Fruit fly (Drosophila melanogaster) whole organism, embryonic: ENCODE results near the gene CG43062.

Experiments used
- CG11723 ChIP-seq: fragments of 200-800 bp; sonication (Bioruptor generic); optimal IDR thresholded peaks from 2 replicates; lab custom pipeline; 2017; ENCODE audit warnings: missing biosample characterization, mild to moderate bottlenecking, missing genetic modification characterization
- CG12942 ChIP-seq: fragments of 200-800 bp; sonication (Bioruptor generic); optimal IDR thresholded peaks from 3 replicates; lab custom pipeline; 2016; ENCODE audit warnings: missing biosample characterization, missing genetic modification characterization
- CG14860 ChIP-seq: fragments of 200-800 bp; sonication (Bioruptor generic); IDR thresholded peaks from 3 replicates; pipeline ENCODE4 v1.3.6; 2022; ENCODE audit warnings: missing biosample characterization, missing genetic modification characterization; ENCODE audit not compliant: partially characterized antibody
- CG16779 ChIP-seq: fragments of 200-800 bp; sonication (Bioruptor generic); IDR thresholded peaks from 2 replicates; pipeline ENCODE4 v1.3.6; 2022; ENCODE audit warnings: missing biosample characterization, missing genetic modification characterization
- CG16815 ChIP-seq: fragments of 200-800 bp; sonication (Bioruptor generic); optimal IDR thresholded peaks from 3 replicates; lab custom pipeline; 2017; ENCODE audit warnings: missing biosample characterization, mild to moderate bottlenecking, missing genetic modification characterization
- CG17361 ChIP-seq: fragments of 200-800 bp; sonication (Bioruptor generic); IDR thresholded peaks from 3 replicates; pipeline ENCODE4 v1.3.6; 2022; ENCODE audit warnings: missing biosample characterization, missing genetic modification characterization
- CG17802 ChIP-seq: fragments of 200-800 bp; sonication (Bioruptor generic); optimal IDR thresholded peaks from 2 replicates; lab custom pipeline; 2018; ENCODE audit warnings: missing biosample characterization, mild to moderate bottlenecking, missing genetic modification characterization, moderate library complexity
- CG18599 ChIP-seq: fragments of 200-800 bp; sonication (Bioruptor generic); optimal IDR thresholded peaks from 3 replicates; lab custom pipeline; 2017; ENCODE audit warnings: missing biosample characterization, missing genetic modification characterization, mild to moderate bottlenecking, moderate library complexity, missing genetic modification reagents
- CG2678 ChIP-seq: fragments of 200-800 bp; sonication (Bioruptor generic); optimal IDR thresholded peaks from 3 replicates; lab custom pipeline; 2019; ENCODE audit warnings: missing biosample characterization, mild to moderate bottlenecking, missing genetic modification characterization, moderate library complexity
- CG2875 ChIP-seq: fragments of 200-800 bp; sonication (Bioruptor generic); optimal IDR thresholded peaks from 2 replicates; lab custom pipeline; 2017; ENCODE audit warnings: missing biosample characterization, mild to moderate bottlenecking, missing genetic modification characterization, missing genetic modification reagents
- CG30020 ChIP-seq: fragments of 200-800 bp; optimal IDR thresholded peaks from 2 replicates; lab custom pipeline; 2019; ENCODE audit warnings: missing biosample characterization, mild to moderate bottlenecking, missing genetic modification characterization, moderate library complexity
- CG33213 ChIP-seq: fragments of 200-800 bp; sonication (Bioruptor generic); optimal IDR thresholded peaks from 3 replicates; lab custom pipeline; 2016; ENCODE audit warnings: missing biosample characterization, missing genetic modification characterization
- CG4282 ChIP-seq: fragments of 200-800 bp; sonication (Bioruptor generic); optimal IDR thresholded peaks from 2 replicates; lab custom pipeline; 2016; ENCODE audit warnings: missing biosample characterization, missing genetic modification characterization
- CG5180 ChIP-seq: fragments of 200-800 bp; sonication (Bioruptor generic); optimal IDR thresholded peaks from 3 replicates; lab custom pipeline; 2017; ENCODE audit warnings: missing biosample characterization, missing genetic modification characterization, mild to moderate bottlenecking, moderate library complexity, missing genetic modification reagents
- CG7963 ChIP-seq: fragments of 200-800 bp; sonication (Bioruptor generic); IDR thresholded peaks from 3 replicates; pipeline ENCODE4 v1.3.6; 2022; ENCODE audit warnings: missing biosample characterization, missing genetic modification characterization; ENCODE audit not compliant: partially characterized antibody
- CG8924 ChIP-seq: fragments of 200-800 bp; optimal IDR thresholded peaks from 3 replicates; lab custom pipeline; 2019; ENCODE audit warnings: missing biosample characterization, mild to moderate bottlenecking, missing genetic modification characterization, moderate library complexity
- CG9727 ChIP-seq: fragments of 200-800 bp; sonication (Bioruptor generic); optimal IDR thresholded peaks from 3 replicates; lab custom pipeline; 2017; ENCODE audit warnings: missing biosample characterization, mild to moderate bottlenecking, missing genetic modification characterization
- CG9817 ChIP-seq: fragments of 200-800 bp; sonication (Bioruptor generic); optimal IDR thresholded peaks from 2 replicates; lab custom pipeline; 2018; ENCODE audit warnings: missing biosample characterization, mild to moderate bottlenecking, missing genetic modification characterization, moderate library complexity
- Camta ChIP-seq: fragments of 200-800 bp; sonication (Bioruptor generic); optimal IDR thresholded peaks from 2 replicates; lab custom pipeline; 2016; ENCODE audit warnings: missing biosample characterization, missing genetic modification characterization
- CkIIα-i1 ChIP-seq: fragments of 200-800 bp; sonication (Bioruptor generic); IDR thresholded peaks from 2 replicates; pipeline ENCODE4 v1.3.6; 2022; ENCODE audit warnings: missing biosample characterization, missing genetic modification characterization
- D19A ChIP-seq: fragments of 200-800 bp; optimal IDR thresholded peaks from 3 replicates; lab custom pipeline; 2019; ENCODE audit warnings: missing biosample characterization, mild to moderate bottlenecking, missing genetic modification characterization, moderate library complexity
- Hr39 ChIP-seq: fragments of >200 bp; optimal IDR thresholded peaks from 2 replicates; lab custom pipeline; 2017
- Med ChIP-seq: fragments of 200-800 bp; sonication (Bioruptor generic); peaks from one replicate; lab custom pipeline; 2016; ENCODE audit warnings: missing biosample characterization, missing genetic modification characterization, mild to moderate bottlenecking, inconsistent platforms, moderate library complexity
- Side ChIP-seq: fragments of 200-800 bp; sonication (Bioruptor generic); optimal IDR thresholded peaks from 2 replicates; lab custom pipeline; 2016; ENCODE audit warnings: missing biosample characterization, missing genetic modification characterization
- Xbp1 ChIP-seq: fragments of 200-800 bp; sonication (Bioruptor generic); optimal IDR thresholded peaks from 3 replicates; lab custom pipeline; 2016; ENCODE audit warnings: missing biosample characterization, mild to moderate bottlenecking, missing genetic modification characterization
- abd-A ChIP-seq: fragments of 200-800 bp; sonication (Bioruptor generic); optimal IDR thresholded peaks from 3 replicates; lab custom pipeline; 2019; ENCODE audit warnings: missing biosample characterization, mild to moderate bottlenecking, missing genetic modification characterization, moderate library complexity
- ac ChIP-seq: fragments of 200-800 bp; sonication (Bioruptor generic); optimal IDR thresholded peaks from 3 replicates; lab custom pipeline; 2017; ENCODE audit warnings: missing biosample characterization, mild to moderate bottlenecking, missing genetic modification characterization
- al ChIP-seq: fragments of 200-800 bp; sonication (Bioruptor generic); IDR thresholded peaks from 2 replicates; pipeline ENCODE4 v1.3.6; 2022; ENCODE audit warnings: missing biosample characterization, missing genetic modification characterization
- bab2 ChIP-seq: fragments of 200-800 bp; sonication (Bioruptor generic); optimal IDR thresholded peaks from 2 replicates; lab custom pipeline; 2016; ENCODE audit warnings: missing biosample characterization, missing genetic modification characterization
- bbx ChIP-seq: fragments of 200-800 bp; sonication (Bioruptor generic); IDR thresholded peaks from 2 replicates; pipeline ENCODE4 v1.3.6; 2022; ENCODE audit warnings: missing biosample characterization, missing genetic modification characterization; ENCODE audit not compliant: partially characterized antibody
- cad ChIP-seq: fragments of >200 bp; optimal IDR thresholded peaks from 2 replicates; lab custom pipeline; 2017; ENCODE audit warnings: missing biosample characterization, missing genetic modification characterization
- chn ChIP-seq: fragments of 200-800 bp; sonication (Bioruptor generic); optimal IDR thresholded peaks from 2 replicates; lab custom pipeline; 2016; ENCODE audit warnings: missing biosample characterization, missing genetic modification characterization
- ci ChIP-seq: fragments of 200-800 bp; sonication (Bioruptor generic); IDR thresholded peaks from 3 replicates; pipeline ENCODE4 v1.3.6; 2022; ENCODE audit warnings: missing biosample characterization, missing genetic modification characterization
- crol ChIP-seq: fragments of 200-800 bp; sonication (Bioruptor generic); IDR thresholded peaks from 2 replicates; pipeline ENCODE4 v1.3.6; 2022; ENCODE audit warnings: missing biosample characterization, missing genetic modification characterization
- fd102C ChIP-seq: fragments of 200-800 bp; sonication (Bioruptor generic); optimal IDR thresholded peaks from 2 replicates; lab custom pipeline; 2018; ENCODE audit warnings: missing biosample characterization, mild to moderate bottlenecking, missing genetic modification characterization, moderate library complexity
- fd3F ChIP-seq: fragments of 200-800 bp; sonication (Bioruptor generic); optimal IDR thresholded peaks from 2 replicates; lab custom pipeline; 2018; ENCODE audit warnings: missing biosample characterization, mild to moderate bottlenecking, missing genetic modification characterization, moderate library complexity
- gcm ChIP-seq: fragments of 200-800 bp; sonication (Bioruptor generic); optimal IDR thresholded peaks from 2 replicates; lab custom pipeline; 2019; ENCODE audit warnings: missing biosample characterization, mild to moderate bottlenecking, missing genetic modification characterization, moderate library complexity
- gt ChIP-seq: fragments of 200-800 bp; sonication (Bioruptor generic); IDR thresholded peaks from 2 replicates; pipeline ENCODE4 v1.3.6; 2022; ENCODE audit warnings: missing biosample characterization, missing genetic modification characterization
- hkb ChIP-seq, 2 experiments: fragments of 200-800 bp in 1 of 2; fragments of >200 bp in 1 of 2; sonication (Bioruptor generic) in 1 of 2; IDR thresholded peaks in 1 of 2; optimal IDR thresholded peaks in 1 of 2; 2 replicates each; pipeline versions ENCODE4 v1.3.6 to Lab custom; 2017 to 2022; ENCODE audit warnings: missing biosample characterization in 1 of 2, missing genetic modification characterization in 1 of 2
- hth ChIP-seq: fragments of >200 bp; optimal IDR thresholded peaks from 2 replicates; lab custom pipeline; 2017; ENCODE audit warnings: inconsistent platforms
- lmd ChIP-seq: fragments of 200-800 bp; sonication (Bioruptor generic); IDR thresholded peaks from 2 replicates; pipeline ENCODE4 v1.3.6; 2022; ENCODE audit warnings: missing biosample characterization, missing genetic modification characterization
- mam ChIP-seq: fragments of 200-800 bp; sonication (Bioruptor generic); optimal IDR thresholded peaks from 3 replicates; lab custom pipeline; 2016; ENCODE audit warnings: missing biosample characterization, missing genetic modification characterization
- nerfin-1 ChIP-seq: fragments of 200-800 bp; sonication (Bioruptor generic); optimal IDR thresholded peaks from 3 replicates; lab custom pipeline; 2019; ENCODE audit warnings: missing biosample characterization, mild to moderate bottlenecking, missing genetic modification characterization, moderate library complexity
- nmo ChIP-seq: fragments of 200-800 bp; sonication (Bioruptor generic); optimal IDR thresholded peaks from 2 replicates; lab custom pipeline; 2018; ENCODE audit warnings: missing biosample characterization, mild to moderate bottlenecking, missing genetic modification characterization, moderate library complexity
- odd ChIP-seq: fragments of 200-800 bp; sonication (Bioruptor generic); optimal IDR thresholded peaks from 2 replicates; lab custom pipeline; 2017; ENCODE audit warnings: missing biosample characterization, mild to moderate bottlenecking, missing genetic modification characterization
- onecut ChIP-seq: fragments of 200-800 bp; sonication (Bioruptor generic); IDR thresholded peaks from 2 replicates; pipeline ENCODE4 v1.3.6; 2022; ENCODE audit warnings: missing biosample characterization, missing genetic modification characterization
- slou ChIP-seq: fragments of 200-800 bp; sonication (Bioruptor generic); optimal IDR thresholded peaks from 3 replicates; lab custom pipeline; 2016; ENCODE audit warnings: missing biosample characterization, missing genetic modification characterization
- tin ChIP-seq: fragments of 200-800 bp; sonication (Bioruptor generic); optimal IDR thresholded peaks from 3 replicates; lab custom pipeline; 2016; ENCODE audit warnings: missing biosample characterization, missing genetic modification characterization
- trem ChIP-seq: fragments of 200-800 bp; optimal IDR thresholded peaks from 3 replicates; lab custom pipeline; 2019; ENCODE audit warnings: missing biosample characterization, mild to moderate bottlenecking, missing genetic modification characterization, moderate library complexity
- twi ChIP-seq: fragments of 200-800 bp; optimal IDR thresholded peaks from 2 replicates; lab custom pipeline; 2019; ENCODE audit warnings: missing biosample characterization, mild to moderate bottlenecking, missing genetic modification characterization, moderate library complexity
- tx ChIP-seq: fragments of 200-800 bp; sonication (Bioruptor generic); optimal IDR thresholded peaks from 2 replicates; lab custom pipeline; 2016; ENCODE audit warnings: missing biosample characterization, missing genetic modification characterization

Gene CG43062

DNA sequence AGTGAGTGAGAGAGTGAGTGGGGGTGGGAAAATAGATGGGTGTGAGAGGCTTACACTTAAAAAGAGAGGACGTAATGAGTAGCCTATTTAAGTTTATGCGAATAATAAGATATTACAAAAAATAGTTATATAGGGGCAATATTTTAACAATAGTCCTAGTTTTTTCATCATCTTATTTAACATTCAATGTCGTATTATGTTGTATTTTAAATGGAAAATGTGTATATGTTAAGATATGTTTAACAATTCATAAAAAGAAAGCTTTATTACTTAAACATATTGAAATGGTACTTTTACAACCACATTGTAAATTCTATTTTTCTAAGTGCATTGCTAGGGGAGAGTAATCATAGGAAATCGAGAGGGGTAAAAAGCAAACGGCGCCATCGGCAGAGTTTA is 23.9 kb downstream of the CG43062 start (continued):
- TF ChIP-seq odd (GFP tag; lab: Kevin White, UChicago) (peak; percentile 68), slou (GFP tag; lab: Kevin White, UChicago) (peak; percentile 7), CG33213 (GFP tag; lab: Kevin White, UChicago) (no peak), lmd (GFP tag; lab: Robert Waterston, UW) (peak; percentile 63), Side (no peak), CG4282 (GFP tag; lab: Kevin White, UChicago) (no peak), fd102C (no peak), CG9727 (GFP tag; lab: Kevin White, UChicago) (peak; percentile 86), Camta (peak; percentile 13), CG17361 (GFP tag; lab: Robert Waterston, UW) (peak; percentile 84), CkIIα-i1 (GFP tag; lab: Robert Waterston, UW) (no peak), CG30020 (tag; lab: Kevin White, UChicago) (peak; percentile 54), CG18599 (GFP tag; lab: Kevin White, UChicago) (peak; percentile 87), tx (GFP tag; lab: Kevin White, UChicago) (no peak), CG14860 (GFP tag; lab: Robert Waterston, UW) (no peak), ci (no peak), fd3F (GFP tag; lab: Kevin White, UChicago) (peak; percentile 66), al (no peak; the same call in 1 of the 2 replicates), bbx (GFP tag; lab: Robert Waterston, UW) (no peak), CG17802 (tag; lab: Kevin White, UChicago) (no peak), CG2875 (GFP tag; lab: Kevin White, UChicago) (peak; percentile 37), CG8924 (peak; percentile 88), trem (tag; lab: Kevin White, UChicago) (peak; percentile 65), nmo (GFP tag; lab: Kevin White, UChicago) (peak; percentile 86), bab2 (GFP tag; lab: Kevin White, UChicago) (peak; percentile 38), onecut (GFP tag; lab: Robert Waterston, UW) (peak; percentile 4; the same call in 1 of the 2 replicates), Xbp1 (GFP tag; lab: Kevin White, UChicago) (peak; percentile 70), CG9817 (peak; percentile 63), CG11723 (peak; percentile 27), CG12942 (GFP tag; lab: Kevin White, UChicago) (peak; percentile 36), CG16779 (no peak), D19A (peak; percentile 80), CG7963 (GFP tag; lab: Robert Waterston, UW) (no peak), hkb (optimal IDR thresholded peaks at IDR 0.05; lab: Kevin White, UChicago) (no peak), hkb (GFP tag; IDR thresholded peaks at IDR 0.05; lab: Robert Waterston, UW) (no peak), CG16815 (GFP tag; lab: Kevin White, UChicago) (peak; percentile 53), gcm (peak; percentile 65), CG2678 (peak; percentile 93), gt (GFP tag; lab: Robert Waterston, UW) (no peak), Hr39 (lab: Kevin White, UChicago) (no peak), mam (GFP tag; lab: Kevin White, UChicago) (peak; percentile 39), hth (lab: Kevin White, UChicago) (no peak), crol (GFP tag; lab: Robert Waterston, UW) (no peak), twi (tag; lab: Kevin White, UChicago) (peak; percentile 51), nerfin-1 (tag; lab: Kevin White, UChicago) (no peak), chn (GFP tag; lab: Kevin White, UChicago) (no peak), abd-A (tag; lab: Kevin White, UChicago) (peak; percentile 60), ac (GFP tag; lab: Kevin White, UChicago) (no peak), CG5180 (peak; percentile 51), cad (GFP tag; lab: Kevin White, UChicago) (no peak), Med (GFP tag; lab: Kevin White, UChicago) (no peak), tin (GFP tag; lab: Kevin White, UChicago) (peak; percentile 59)
